Fruit fly (Drosophila melanogaster) whole organism, embryonic: ENCODE results near the gene Rnb.

Experiments used
- CG10274 ChIP-seq: fragments of 200-800 bp; sonication (Bioruptor generic); optimal IDR thresholded peaks from 3 replicates; lab custom pipeline; 2017; ENCODE audit warnings: missing biosample characterization, mild to moderate bottlenecking, missing genetic modification characterization
- CG10543 ChIP-seq: fragments of 200-800 bp; sonication (Bioruptor generic); optimal IDR thresholded peaks from 3 replicates; lab custom pipeline; 2017; ENCODE audit warnings: missing biosample characterization, mild to moderate bottlenecking, missing genetic modification characterization, moderate library complexity
- CG10565 ChIP-seq: fragments of 200-800 bp; sonication (Bioruptor generic); optimal IDR thresholded peaks from 3 replicates; lab custom pipeline; 2016; ENCODE audit warnings: missing biosample characterization, mild to moderate bottlenecking, missing genetic modification characterization
- CG11695 ChIP-seq: fragments of 200-800 bp; sonication (Bioruptor generic); IDR thresholded peaks from 3 replicates; pipeline ENCODE4 v1.3.6; 2022; ENCODE audit warnings: missing biosample characterization, missing genetic modification characterization
- CG11696 ChIP-seq: fragments of 200-800 bp; sonication (Bioruptor generic); IDR thresholded peaks from 2 replicates; pipeline ENCODE4 v1.3.6; 2022; ENCODE audit warnings: missing biosample characterization, missing genetic modification characterization
- CG12769 ChIP-seq: fragments of 200-800 bp; sonication (Bioruptor generic); optimal IDR thresholded peaks from 2 replicates; lab custom pipeline; 2019; ENCODE audit warnings: missing biosample characterization, mild to moderate bottlenecking, missing genetic modification characterization, moderate library complexity
- CG13624 ChIP-seq: fragments of 200-800 bp; sonication (Bioruptor generic); optimal IDR thresholded peaks from 2 replicates; lab custom pipeline; 2016; ENCODE audit warnings: missing biosample characterization, missing genetic modification characterization
- CG15514 ChIP-seq: fragments of 200-800 bp; sonication (Bioruptor generic); optimal IDR thresholded peaks from 3 replicates; lab custom pipeline; 2017; ENCODE audit warnings: missing biosample characterization, missing genetic modification characterization, mild to moderate bottlenecking, moderate library complexity, missing genetic modification reagents
- CG16863 ChIP-seq: fragments of 200-800 bp; sonication (Bioruptor generic); optimal IDR thresholded peaks from 3 replicates; lab custom pipeline; 2016; ENCODE audit warnings: missing biosample characterization, missing genetic modification characterization
- CG17912 ChIP-seq: fragments of 200-800 bp; sonication (Bioruptor generic); optimal IDR thresholded peaks from 2 replicates; lab custom pipeline; 2018; ENCODE audit warnings: missing biosample characterization, mild to moderate bottlenecking, missing genetic modification characterization
- CG18599 ChIP-seq: fragments of 200-800 bp; sonication (Bioruptor generic); optimal IDR thresholded peaks from 3 replicates; lab custom pipeline; 2017; ENCODE audit warnings: missing biosample characterization, missing genetic modification characterization, mild to moderate bottlenecking, moderate library complexity, missing genetic modification reagents
- CG2120 ChIP-seq: fragments of 200-800 bp; sonication (Bioruptor generic); optimal IDR thresholded peaks from 3 replicates; lab custom pipeline; 2016; ENCODE audit warnings: missing biosample characterization, missing genetic modification characterization
- CG2678 ChIP-seq: fragments of 200-800 bp; sonication (Bioruptor generic); optimal IDR thresholded peaks from 3 replicates; lab custom pipeline; 2019; ENCODE audit warnings: missing biosample characterization, mild to moderate bottlenecking, missing genetic modification characterization, moderate library complexity
- CG32767 ChIP-seq: fragments of 200-800 bp; sonication (Bioruptor generic); IDR thresholded peaks from 2 replicates; pipeline ENCODE4 v1.3.6; 2022; ENCODE audit warnings: missing biosample characterization, missing genetic modification characterization
- CG3281 ChIP-seq: fragments of 200-800 bp; sonication (Bioruptor generic); optimal IDR thresholded peaks from 3 replicates; lab custom pipeline; 2017; ENCODE audit warnings: missing biosample characterization, mild to moderate bottlenecking, missing genetic modification characterization
- CG4820 ChIP-seq: fragments of 200-800 bp; sonication (Bioruptor generic); optimal IDR thresholded peaks from 3 replicates; lab custom pipeline; 2016; ENCODE audit warnings: missing biosample characterization, missing genetic modification characterization
- HLH54F ChIP-seq: fragments of 200-800 bp; sonication (Bioruptor generic); optimal IDR thresholded peaks from 3 replicates; lab custom pipeline; 2016; ENCODE audit warnings: missing biosample characterization, missing genetic modification characterization
- HmgZ ChIP-seq: fragments of 200-800 bp; sonication (Bioruptor generic); optimal IDR thresholded peaks from 2 replicates; lab custom pipeline; 2018; ENCODE audit warnings: missing biosample characterization, mild to moderate bottlenecking, missing genetic modification characterization
- Hmr ChIP-seq: fragments of 200-800 bp; sonication (Bioruptor generic); optimal IDR thresholded peaks from 3 replicates; lab custom pipeline; 2017; ENCODE audit warnings: mild to moderate bottlenecking, missing biosample characterization, missing genetic modification reagents, missing genetic modification characterization
- Med ChIP-seq: fragments of 200-800 bp; sonication (Bioruptor generic); peaks from one replicate; lab custom pipeline; 2016; ENCODE audit warnings: missing biosample characterization, missing genetic modification characterization, mild to moderate bottlenecking, inconsistent platforms, moderate library complexity
- Mrtf ChIP-seq: fragments of 200-800 bp; sonication (Bioruptor generic); IDR thresholded peaks from 3 replicates; pipeline ENCODE4 v1.3.6; 2022; ENCODE audit warnings: missing biosample characterization, missing genetic modification characterization
- NK7.1 ChIP-seq: fragments of 200-800 bp; sonication (Bioruptor generic); optimal IDR thresholded peaks from 3 replicates; lab custom pipeline; 2016; ENCODE audit warnings: missing biosample characterization, missing genetic modification characterization
- Nf-YB ChIP-seq: fragments of 200-800 bp; sonication (Bioruptor generic); optimal IDR thresholded peaks from 3 replicates; lab custom pipeline; 2019; ENCODE audit warnings: missing biosample characterization, mild to moderate bottlenecking, missing genetic modification characterization, moderate library complexity
- Pdp1 ChIP-seq, 2 experiments: fragments of 200-800 bp; sonication (Bioruptor generic); optimal IDR thresholded peaks; 3 replicates each; lab custom pipeline; 2016; ENCODE audit warnings: missing biosample characterization in 2 of 2, missing genetic modification characterization in 2 of 2, mild to moderate bottlenecking in 1 of 2, moderate library complexity in 1 of 2
- Ravus ChIP-seq: fragments of 200-800 bp; sonication (Bioruptor generic); IDR thresholded peaks from 2 replicates; pipeline ENCODE4 v1.3.6; 2022; ENCODE audit warnings: missing biosample characterization, missing genetic modification characterization
- Sox100B ChIP-seq: fragments of 200-800 bp; sonication (Bioruptor generic); optimal IDR thresholded peaks from 3 replicates; lab custom pipeline; 2018; ENCODE audit warnings: missing biosample characterization, mild to moderate bottlenecking, missing genetic modification characterization
- ab ChIP-seq: fragments of 200-800 bp; sonication (Bioruptor generic); optimal IDR thresholded peaks from 2 replicates; lab custom pipeline; 2016; ENCODE audit warnings: missing biosample characterization, missing genetic modification characterization
- aop ChIP-seq: fragments of 200-800 bp; sonication (Bioruptor generic); IDR thresholded peaks from 2 replicates; pipeline ENCODE4 v1.3.6; 2022; ENCODE audit warnings: missing biosample characterization, missing genetic modification characterization
- chm ChIP-seq: fragments of 200-800 bp; sonication (Bioruptor generic); IDR thresholded peaks from 2 replicates; pipeline ENCODE4 v1.3.6; 2022; ENCODE audit warnings: missing biosample characterization, missing genetic modification characterization
- ci ChIP-seq: fragments of 200-800 bp; sonication (Bioruptor generic); IDR thresholded peaks from 3 replicates; pipeline ENCODE4 v1.3.6; 2022; ENCODE audit warnings: missing biosample characterization, missing genetic modification characterization
- cwo ChIP-seq: fragments of 200-800 bp; sonication (Bioruptor generic); optimal IDR thresholded peaks from 3 replicates; lab custom pipeline; 2017; ENCODE audit warnings: missing biosample characterization, missing genetic modification characterization, mild to moderate bottlenecking, moderate library complexity, missing genetic modification reagents
- esg ChIP-seq: fragments of 200-800 bp; sonication (Bioruptor generic); conservative IDR thresholded peaks from 2 replicates; pipeline ENCODE4 v1.3.6; 2022; ENCODE audit warnings: missing biosample characterization, missing genetic modification characterization
- eve ChIP-seq, 2 experiments: fragments of >200 bp; optimal IDR thresholded peaks; 2 replicates each; lab custom pipeline; 2017; ENCODE audit warnings: missing biosample characterization in 2 of 2, missing genetic modification characterization in 2 of 2
- ind ChIP-seq: fragments of 200-800 bp; sonication (Bioruptor generic); optimal IDR thresholded peaks from 3 replicates; lab custom pipeline; 2016; ENCODE audit warnings: missing biosample characterization, missing genetic modification characterization
- kay ChIP-seq: fragments of 200-800 bp; sonication (Bioruptor generic); optimal IDR thresholded peaks from 2 replicates; lab custom pipeline; 2016; ENCODE audit warnings: missing biosample characterization, missing genetic modification characterization
- klu ChIP-seq: fragments of 200-800 bp; sonication (Bioruptor generic); IDR thresholded peaks from 2 replicates; pipeline ENCODE4 v1.3.6; 2022; ENCODE audit warnings: missing biosample characterization, missing genetic modification characterization
- lab ChIP-seq: fragments of 200-800 bp; sonication (Bioruptor generic); optimal IDR thresholded peaks from 3 replicates; lab custom pipeline; 2017; ENCODE audit warnings: missing biosample characterization, missing genetic modification characterization, mild to moderate bottlenecking, moderate library complexity, missing genetic modification reagents
- lilli ChIP-seq: fragments of 200-800 bp; sonication (Bioruptor generic); optimal IDR thresholded peaks from 3 replicates; lab custom pipeline; 2016; ENCODE audit warnings: missing biosample characterization, missing genetic modification characterization
- mld ChIP-seq: fragments of 200-800 bp; sonication (Bioruptor generic); IDR thresholded peaks from 3 replicates; pipeline ENCODE4 v1.3.6; 2022; ENCODE audit warnings: missing biosample characterization, missing genetic modification characterization; ENCODE audit not compliant: partially characterized antibody
- nau ChIP-seq: fragments of 200-800 bp; sonication (Bioruptor generic); optimal IDR thresholded peaks from 3 replicates; lab custom pipeline; 2017; ENCODE audit warnings: missing biosample characterization, mild to moderate bottlenecking, missing genetic modification characterization, missing genetic modification reagents
- otp ChIP-seq: fragments of 200-800 bp; sonication (Bioruptor generic); IDR thresholded peaks from 3 replicates; pipeline ENCODE4, ENCODE4 v1.3.6; 2022; ENCODE audit warnings: missing biosample characterization, missing genetic modification characterization
- sc ChIP-seq, 3 experiments: fragments of >200 bp in 2 of 3; fragments of 200-800 bp in 1 of 3; sonication (Bioruptor generic) in 1 of 3; optimal IDR thresholded peaks; 2 replicates in 2 of 3; 3 replicates in 1 of 3; lab custom pipeline; 2017; ENCODE audit warnings: mild to moderate bottlenecking in 1 of 3, missing biosample characterization in 1 of 3, missing genetic modification characterization in 1 of 3, missing genetic modification reagents in 1 of 3
- schlank ChIP-seq: fragments of 200-800 bp; sonication (Bioruptor generic); optimal IDR thresholded peaks from 2 replicates; lab custom pipeline; 2018; ENCODE audit warnings: missing biosample characterization, mild to moderate bottlenecking, missing genetic modification characterization
- sens-2 ChIP-seq: fragments of 200-800 bp; sonication (Bioruptor generic); IDR thresholded peaks from 2 replicates; pipeline ENCODE4 v1.3.6; 2022; ENCODE audit warnings: missing biosample characterization, missing genetic modification characterization
- slbo ChIP-seq: fragments of 200-800 bp; sonication (Bioruptor generic); IDR thresholded peaks from 2 replicates; pipeline ENCODE4 v1.3.6; 2022; ENCODE audit warnings: missing biosample characterization, missing genetic modification characterization
- sug ChIP-seq: fragments of 200-800 bp; optimal IDR thresholded peaks from 2 replicates; lab custom pipeline; 2019; ENCODE audit warnings: missing biosample characterization, mild to moderate bottlenecking, missing genetic modification characterization, moderate library complexity
- trh ChIP-seq: fragments of 200-800 bp; sonication (Bioruptor generic); optimal IDR thresholded peaks from 2 replicates; lab custom pipeline; 2016; ENCODE audit warnings: missing biosample characterization, missing genetic modification characterization
- unc-4 ChIP-seq: fragments of 200-800 bp; sonication (Bioruptor generic); IDR thresholded peaks from 2 replicates; pipeline ENCODE4 v1.3.6; 2022; ENCODE audit warnings: missing biosample characterization, missing genetic modification characterization; ENCODE audit not compliant: partially characterized antibody

The Rnb gene

DNA sequence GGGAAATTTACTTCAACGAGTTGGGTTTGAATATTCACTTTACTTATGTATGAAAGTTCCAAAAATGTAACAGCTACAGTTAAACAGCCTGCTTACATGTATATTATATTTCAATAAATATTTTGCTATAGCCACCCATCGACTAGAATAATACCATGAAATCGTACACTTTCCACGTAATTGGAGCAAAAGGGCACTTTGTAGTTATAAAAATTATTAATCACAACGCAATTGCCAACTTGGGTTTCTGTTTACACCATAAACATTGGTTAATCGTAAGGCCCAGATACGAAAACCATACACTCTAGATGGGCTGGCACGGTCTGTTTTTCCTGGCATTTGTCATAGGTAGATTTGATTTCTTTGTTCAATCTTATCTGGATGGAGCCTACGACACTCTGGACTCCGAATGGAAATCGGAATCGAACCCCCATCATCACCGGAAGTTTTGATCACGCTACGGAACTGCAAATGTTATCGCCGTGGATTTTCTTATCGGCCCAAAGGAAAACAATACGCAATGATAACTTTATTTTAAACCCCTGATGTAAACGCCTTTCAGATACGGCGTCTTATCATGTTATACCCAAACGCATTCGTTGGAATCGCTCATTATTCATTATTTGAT, 18.6 kb downstream of the Rnb start, which contains the start of gene fig (continued):
- TF ChIP-seq CG10543 (GFP tag; lab: Kevin White, UChicago) (peak; percentile 19), aop (GFP tag; lab: Robert Waterston, UW) (0 out of 2 replicates have a peak, but pooled peaks have one; percentile 27), schlank (tag; lab: Kevin White, UChicago) (no peak), cwo (GFP tag; lab: Kevin White, UChicago) (peak; percentile 26), eve (GFP tag; optimal IDR thresholded peaks at IDR 0.05; lab: Kevin White, UChicago) (peak in 1 of 2 experiments; percentile 19), Mrtf (no peak), HmgZ (peak; percentile 4), Hmr (GFP tag; lab: Kevin White, UChicago) (peak; percentile 4), Pdp1 (GFP tag; optimal IDR thresholded peaks at IDR 0.05; lab: Kevin White, UChicago) (peak in 1 of 2 experiments; percentile 42), sens-2 (GFP tag; lab: Robert Waterston, UW) (0 out of 2 replicates have a peak, but pooled peaks have one; percentile 6), sug (peak; percentile 86), CG16863 (GFP tag; lab: Kevin White, UChicago) (no peak), chm (GFP tag; lab: Robert Waterston, UW) (no peak)

DNA sequence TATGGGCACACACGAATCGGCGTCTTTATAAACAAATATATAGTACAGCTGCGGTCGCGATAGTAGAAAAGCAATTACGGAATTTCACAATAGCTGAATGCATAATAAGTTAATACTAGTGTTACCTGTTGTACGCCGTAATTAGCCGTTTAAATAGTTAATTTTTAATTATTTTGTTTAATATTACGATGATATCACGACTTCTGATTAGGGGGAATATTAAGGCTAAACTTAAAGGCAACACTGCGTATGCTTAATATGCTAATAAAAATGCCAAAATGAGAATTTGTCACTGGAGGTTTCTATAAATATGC, 20.2 kb downstream of the Rnb start:
- TF ChIP-seq CG2678 (tag; lab: Kevin White, UChicago) (peak; percentile 27), ci (GFP tag; lab: Robert Waterston, UW) (no peak), CG32767 (GFP tag; lab: Robert Waterston, UW) (no peak), Sox100B (GFP tag; lab: Kevin White, UChicago) (no peak), CG15514 (GFP tag; lab: Kevin White, UChicago) (no peak), sc (optimal IDR thresholded peaks at IDR 0.05; lab: Kevin White, UChicago) (no peak), sc (GFP tag; optimal IDR thresholded peaks at IDR 0.05; lab: Kevin White, UChicago) (no peak), Pdp1 (GFP tag; optimal IDR thresholded peaks at IDR 0.05; lab: Kevin White, UChicago) (peak in 1 of 2 experiments; percentile 5), lilli (no peak), CG13624 (no peak), CG10274 (GFP tag; lab: Kevin White, UChicago) (no peak), HLH54F (GFP tag; lab: Kevin White, UChicago) (no peak), klu (GFP tag; lab: Robert Waterston, UW) (no peak), CG3281 (GFP tag; lab: Kevin White, UChicago) (peak; percentile 48), cwo (GFP tag; lab: Kevin White, UChicago) (peak; percentile 31), Nf-YB (GFP tag; lab: Kevin White, UChicago) (no peak), CG18599 (GFP tag; lab: Kevin White, UChicago) (peak; percentile 22), trh (GFP tag; lab: Kevin White, UChicago) (no peak), ind (no peak), lab (GFP tag; lab: Kevin White, UChicago) (peak; percentile 44), CG2120 (GFP tag; lab: Kevin White, UChicago) (peak; percentile 8), ab (GFP tag; lab: Kevin White, UChicago) (no peak), CG10565 (no peak), Med (GFP tag; lab: Kevin White, UChicago) (peak; percentile 71), kay (peak; percentile 55), unc-4 (peak; percentile 10; the same call in 1 of the 2 replicates), CG17912 (GFP tag; lab: Kevin White, UChicago) (no peak), otp (GFP tag; lab: Robert Waterston, UW) (no peak), CG4820 (GFP tag; lab: Kevin White, UChicago) (no peak), CG11696 (peak; percentile 31; the same call in 1 of the 2 replicates), nau (GFP tag; lab: Kevin White, UChicago) (no peak), sug (peak; percentile 20), esg (GFP tag; lab: Robert Waterston, UW) (no peak), Ravus (GFP tag; lab: Robert Waterston, UW) (no peak), slbo (GFP tag; lab: Robert Waterston, UW) (0 out of 2 replicates have a peak, but pooled peaks have one; percentile 4), mld (GFP tag; lab: Robert Waterston, UW) (no peak), NK7.1 (GFP tag; lab: Kevin White, UChicago) (no peak), CG11695 (peak; percentile 16; the same call in 1 of the 3 replicates), CG12769 (tag; lab: Kevin White, UChicago) (no peak)
